Fruit fly (Drosophila melanogaster) whole organism, embryonic: ENCODE results near the gene CG12301.

Experiments used
- Bgb ChIP-seq: fragments of 200-800 bp; sonication (Bioruptor generic); IDR thresholded peaks from 2 replicates; pipeline ENCODE4 v1.3.6; 2022; ENCODE audit warnings: missing biosample characterization, missing genetic modification characterization; ENCODE audit not compliant: partially characterized antibody
- CG10147 ChIP-seq: fragments of 200-800 bp; sonication (Bioruptor generic); optimal IDR thresholded peaks from 2 replicates; lab custom pipeline; 2019; ENCODE audit warnings: missing biosample characterization, mild to moderate bottlenecking, missing genetic modification characterization, moderate library complexity
- CG10366 ChIP-seq: fragments of 200-800 bp; sonication (Bioruptor generic); IDR thresholded peaks from 2 replicates; pipeline ENCODE4 v1.3.6; 2022; ENCODE audit warnings: missing biosample characterization, missing genetic modification characterization
- CG11093 ChIP-seq: fragments of 200-800 bp; sonication (Bioruptor generic); IDR thresholded peaks from 3 replicates; pipeline ENCODE4 v1.3.6; 2022; ENCODE audit warnings: missing biosample characterization, missing genetic modification characterization
- CG11695 ChIP-seq: fragments of 200-800 bp; sonication (Bioruptor generic); IDR thresholded peaks from 3 replicates; pipeline ENCODE4 v1.3.6; 2022; ENCODE audit warnings: missing biosample characterization, missing genetic modification characterization
- CG12942 ChIP-seq: fragments of 200-800 bp; sonication (Bioruptor generic); optimal IDR thresholded peaks from 3 replicates; lab custom pipeline; 2016; ENCODE audit warnings: missing biosample characterization, missing genetic modification characterization
- CG14441 ChIP-seq: fragments of 200-800 bp; sonication (Bioruptor generic); IDR thresholded peaks from 2 replicates; pipeline ENCODE4 v1.3.6; 2022; ENCODE audit warnings: missing biosample characterization, missing genetic modification characterization
- CG15601 ChIP-seq: fragments of 200-800 bp; sonication (Bioruptor generic); optimal IDR thresholded peaks from 3 replicates; lab custom pipeline; 2019; ENCODE audit warnings: missing biosample characterization, mild to moderate bottlenecking, missing genetic modification characterization, moderate library complexity
- CG17328 ChIP-seq: fragments of 200-800 bp; sonication (Bioruptor generic); IDR thresholded peaks from 2 replicates; pipeline ENCODE4 v1.3.6; 2022; ENCODE audit warnings: missing biosample characterization, missing genetic modification characterization
- CG17385 ChIP-seq: fragments of 200-800 bp; sonication (Bioruptor generic); optimal IDR thresholded peaks from 3 replicates; lab custom pipeline; 2018; ENCODE audit warnings: missing biosample characterization, mild to moderate bottlenecking, missing genetic modification characterization
- CG2120 ChIP-seq: fragments of 200-800 bp; sonication (Bioruptor generic); optimal IDR thresholded peaks from 3 replicates; lab custom pipeline; 2016; ENCODE audit warnings: missing biosample characterization, missing genetic modification characterization
- CG2875 ChIP-seq: fragments of 200-800 bp; sonication (Bioruptor generic); optimal IDR thresholded peaks from 2 replicates; lab custom pipeline; 2017; ENCODE audit warnings: missing biosample characterization, mild to moderate bottlenecking, missing genetic modification characterization, missing genetic modification reagents
- CG4617 ChIP-seq: fragments of 200-800 bp; sonication (Bioruptor generic); optimal IDR thresholded peaks from 3 replicates; lab custom pipeline; 2016; ENCODE audit warnings: missing biosample characterization, missing genetic modification characterization, borderline replicate concordance
- CG6175 ChIP-seq: fragments of 200-800 bp; sonication (Bioruptor generic); IDR thresholded peaks from 3 replicates; pipeline ENCODE4 v1.3.6; 2022; ENCODE audit warnings: missing biosample characterization, missing genetic modification characterization
- CG6854 ChIP-seq: fragments of 200-800 bp; sonication (Bioruptor generic); optimal IDR thresholded peaks from 3 replicates; lab custom pipeline; 2017; ENCODE audit warnings: missing biosample characterization, mild to moderate bottlenecking, missing genetic modification characterization
- CG7556 ChIP-seq: fragments of 200-800 bp; sonication (Bioruptor generic); optimal IDR thresholded peaks from 2 replicates; lab custom pipeline; 2017; ENCODE audit warnings: missing biosample characterization, mild to moderate bottlenecking, missing genetic modification characterization
- CTCF ChIP-seq: fragments of 200-800 bp; sonication (Bioruptor generic); optimal IDR thresholded peaks from 2 replicates; lab custom pipeline; 2017; ENCODE audit warnings: missing biosample characterization, mild to moderate bottlenecking, missing genetic modification characterization, moderate library complexity
- Camta ChIP-seq: fragments of 200-800 bp; sonication (Bioruptor generic); optimal IDR thresholded peaks from 2 replicates; lab custom pipeline; 2016; ENCODE audit warnings: missing biosample characterization, missing genetic modification characterization
- Dll ChIP-seq: fragments of 200-800 bp; sonication (Bioruptor generic); IDR thresholded peaks from 4 replicates; pipeline ENCODE4 v1.3.6; 2022; ENCODE audit warnings: missing biosample characterization, missing genetic modification characterization; ENCODE audit not compliant: partially characterized antibody
- Doc3 ChIP-seq: fragments of 200-800 bp; sonication (Bioruptor generic); IDR thresholded peaks from 3 replicates; pipeline ENCODE4 v1.3.6; 2022; ENCODE audit warnings: missing biosample characterization, missing genetic modification characterization; ENCODE audit not compliant: partially characterized antibody
- ERR ChIP-seq: fragments of 200-800 bp; sonication (Bioruptor generic); optimal IDR thresholded peaks from 2 replicates; lab custom pipeline; 2016; ENCODE audit warnings: missing biosample characterization, missing genetic modification characterization
- Gug ChIP-seq: fragments of 200-800 bp; sonication (Bioruptor generic); IDR thresholded peaks from 4 replicates; pipeline ENCODE4 v1.3.6; 2022; ENCODE audit warnings: missing biosample characterization, missing genetic modification characterization
- Hr51 ChIP-seq, 2 experiments: fragments of 200-800 bp; sonication (Bioruptor generic); optimal IDR thresholded peaks; 2 replicates in 1 of 2; 3 replicates in 1 of 2; lab custom pipeline; 2016 to 2018; ENCODE audit warnings: missing biosample characterization in 2 of 2, missing genetic modification characterization in 2 of 2, mild to moderate bottlenecking in 1 of 2, moderate library complexity in 1 of 2
- MESR4 ChIP-seq: fragments of 200-800 bp; sonication (Bioruptor generic); optimal IDR thresholded peaks from 2 replicates; lab custom pipeline; 2018; ENCODE audit warnings: missing biosample characterization, mild to moderate bottlenecking, missing genetic modification characterization, moderate library complexity
- Oaz ChIP-seq: fragments of 200-800 bp; sonication (Bioruptor generic); IDR thresholded peaks from 2 replicates; pipeline ENCODE4 v1.3.6; 2022; ENCODE audit warnings: missing biosample characterization, missing genetic modification characterization
- Sin3A ChIP-seq: fragments of >200 bp; optimal IDR thresholded peaks from 2 replicates; lab custom pipeline; 2018
- Sox102F ChIP-seq: fragments of 200-800 bp; sonication (Bioruptor generic); optimal IDR thresholded peaks from 2 replicates; lab custom pipeline; 2018; ENCODE audit warnings: missing biosample characterization, mild to moderate bottlenecking, missing genetic modification characterization, moderate library complexity
- Sry-δ ChIP-seq: fragments of 200-800 bp; sonication (Bioruptor generic); optimal IDR thresholded peaks from 2 replicates; lab custom pipeline; 2016; ENCODE audit warnings: missing biosample characterization, missing genetic modification characterization
- Tbp ChIP-seq: fragments of >200 bp; optimal IDR thresholded peaks from 2 replicates; lab custom pipeline; 2018; ENCODE audit warnings: missing biosample characterization, missing genetic modification characterization
- ab ChIP-seq: fragments of 200-800 bp; sonication (Bioruptor generic); optimal IDR thresholded peaks from 2 replicates; lab custom pipeline; 2016; ENCODE audit warnings: missing biosample characterization, missing genetic modification characterization
- bowl ChIP-seq: fragments of 200-800 bp; sonication (Bioruptor generic); IDR thresholded peaks from 2 replicates; pipeline ENCODE4 v1.3.6; 2022; ENCODE audit warnings: missing biosample characterization, missing genetic modification characterization
- bsh ChIP-seq, 2 experiments: fragments of 200-800 bp; sonication (Bioruptor generic); optimal IDR thresholded peaks; 2 replicates each; lab custom pipeline; 2017 to 2018; ENCODE audit warnings: mild to moderate bottlenecking in 2 of 2, missing biosample characterization in 2 of 2, missing genetic modification characterization in 2 of 2, moderate library complexity in 1 of 2
- chm ChIP-seq: fragments of 200-800 bp; sonication (Bioruptor generic); IDR thresholded peaks from 2 replicates; pipeline ENCODE4 v1.3.6; 2022; ENCODE audit warnings: missing biosample characterization, missing genetic modification characterization
- crc ChIP-seq: fragments of 200-800 bp; sonication (Bioruptor generic); optimal IDR thresholded peaks from 2 replicates; lab custom pipeline; 2016; ENCODE audit warnings: missing biosample characterization, missing genetic modification characterization
- fd96Cb ChIP-seq: fragments of 200-800 bp; sonication (Bioruptor generic); optimal IDR thresholded peaks from 2 replicates; lab custom pipeline; 2018; ENCODE audit warnings: missing biosample characterization, mild to moderate bottlenecking, missing genetic modification characterization, moderate library complexity
- grn ChIP-seq: fragments of 200-800 bp; sonication (Bioruptor generic); optimal IDR thresholded peaks from 3 replicates; lab custom pipeline; 2017; ENCODE audit warnings: missing biosample characterization, missing genetic modification characterization
- hbn ChIP-seq: fragments of 200-800 bp; sonication (Bioruptor generic); IDR thresholded peaks from 2 replicates; pipeline ENCODE4 v1.3.6; 2022; ENCODE audit warnings: missing biosample characterization, missing genetic modification characterization; ENCODE audit not compliant: partially characterized antibody
- her ChIP-seq: fragments of 200-800 bp; sonication (Bioruptor generic); optimal IDR thresholded peaks from 2 replicates; lab custom pipeline; 2016; ENCODE audit warnings: missing biosample characterization, missing genetic modification characterization
- lov ChIP-seq, 2 experiments: fragments of 200-800 bp in 1 of 2; fragments of >200 bp in 1 of 2; sonication (Bioruptor generic) in 1 of 2; IDR thresholded peaks in 1 of 2; optimal IDR thresholded peaks in 1 of 2; 2 replicates in 1 of 2; 3 replicates in 1 of 2; pipeline versions ENCODE4 v1.3.6 to Lab custom; 2017 to 2022; ENCODE audit warnings: missing biosample characterization in 1 of 2, missing genetic modification characterization in 1 of 2
- nau ChIP-seq: fragments of 200-800 bp; sonication (Bioruptor generic); optimal IDR thresholded peaks from 3 replicates; lab custom pipeline; 2017; ENCODE audit warnings: missing biosample characterization, mild to moderate bottlenecking, missing genetic modification characterization, missing genetic modification reagents
- ro ChIP-seq: fragments of 200-800 bp; sonication (Bioruptor generic); IDR thresholded peaks from 2 replicates; pipeline ENCODE4 v1.3.6; 2022; ENCODE audit warnings: missing biosample characterization, missing genetic modification characterization
- sim ChIP-seq: fragments of 200-800 bp; sonication (Bioruptor generic); IDR thresholded peaks from 2 replicates; pipeline ENCODE4 v1.3.6; 2022; ENCODE audit warnings: missing biosample characterization, missing genetic modification characterization
- sob ChIP-seq: fragments of 200-800 bp; sonication (Bioruptor generic); IDR thresholded peaks from 2 replicates; pipeline ENCODE4 v1.3.6; 2022; ENCODE audit warnings: missing biosample characterization, missing genetic modification characterization
- sug ChIP-seq: fragments of 200-800 bp; optimal IDR thresholded peaks from 2 replicates; lab custom pipeline; 2019; ENCODE audit warnings: missing biosample characterization, mild to moderate bottlenecking, missing genetic modification characterization, moderate library complexity
- tna ChIP-seq: fragments of 200-800 bp; sonication (Bioruptor generic); IDR thresholded peaks from 2 replicates; pipeline ENCODE4 v1.3.6; 2022; ENCODE audit warnings: missing biosample characterization, missing genetic modification characterization; ENCODE audit not compliant: partially characterized antibody
- tx ChIP-seq: fragments of 200-800 bp; sonication (Bioruptor generic); optimal IDR thresholded peaks from 2 replicates; lab custom pipeline; 2016; ENCODE audit warnings: missing biosample characterization, missing genetic modification characterization
- unpg ChIP-seq: fragments of 200-800 bp; sonication (Bioruptor generic); optimal IDR thresholded peaks from 3 replicates; lab custom pipeline; 2018; ENCODE audit warnings: missing biosample characterization, mild to moderate bottlenecking, missing genetic modification characterization, moderate library complexity
- zf30C ChIP-seq: fragments of 200-800 bp; sonication (Bioruptor generic); optimal IDR thresholded peaks from 3 replicates; lab custom pipeline; 2018; ENCODE audit warnings: missing biosample characterization, mild to moderate bottlenecking, missing genetic modification characterization

The CG12301 gene

dm6 chr3L:15587445-15588381 lies 7.1 kb downstream of the CG12301 start, which contains the start of gene CG7656 (continued):
- TF ChIP-seq hbn (GFP tag; lab: Robert Waterston, UW) (no peak), fd96Cb (tag; lab: Kevin White, UChicago) (no peak), grn (GFP tag; lab: Kevin White, UChicago) (no peak), chm (GFP tag; lab: Robert Waterston, UW) (peak; percentile 75), CG6854 (GFP tag; lab: Kevin White, UChicago) (peak; percentile 10), Sin3A (peak; percentile 23), sug (tag; lab: Kevin White, UChicago) (no peak), bowl (GFP tag; lab: Robert Waterston, UW) (peak; percentile 39; the same call in 1 of the 2 replicates), CG10366 (GFP tag; lab: Robert Waterston, UW) (peak; percentile 60), nau (GFP tag; lab: Kevin White, UChicago) (no peak), tna (GFP tag; lab: Robert Waterston, UW) (no peak), lov (optimal IDR thresholded peaks at IDR 0.05; lab: Kevin White, UChicago) (no peak), lov (GFP tag; IDR thresholded peaks at IDR 0.05; lab: Robert Waterston, UW) (0 out of 3 replicates have a peak, but pooled peaks have one; percentile 41), MESR4 (GFP tag; lab: Kevin White, UChicago) (peak; percentile 89), Doc3 (0 out of 3 replicates have a peak, but pooled peaks have one; percentile 22), CG2120 (GFP tag; lab: Kevin White, UChicago) (peak; percentile 82), Tbp (GFP tag; lab: Kevin White, UChicago) (no peak), CG4617 (GFP tag; lab: Kevin White, UChicago) (peak; percentile 94), sim (GFP tag; lab: Robert Waterston, UW) (no peak), CG7556 (no peak), unpg (peak; percentile 52), ro (no peak), Dll (GFP tag; lab: Robert Waterston, UW) (0 out of 4 replicates have a peak, but pooled peaks have one; percentile 17), sob (peak; percentile 75), CG14441 (GFP tag; lab: Robert Waterston, UW) (peak; percentile 71), CTCF (GFP tag; lab: Kevin White, UChicago) (no peak), CG2875 (GFP tag; lab: Kevin White, UChicago) (peak; percentile 35), Sry-δ (GFP tag; lab: Kevin White, UChicago) (peak; percentile 42), Camta (GFP tag; lab: Kevin White, UChicago) (peak; percentile 63), CG17385 (peak; percentile 27), CG12942 (GFP tag; lab: Kevin White, UChicago) (peak; percentile 73), CG11093 (GFP tag; lab: Robert Waterston, UW) (no peak), ab (GFP tag; lab: Kevin White, UChicago) (peak; percentile 60), CG11695 (peak; percentile 72; the same call in 2 of the 3 replicates), zf30C (GFP tag; lab: Kevin White, UChicago) (peak; percentile 18), Sox102F (GFP tag; lab: Kevin White, UChicago) (peak; percentile 19), crc (peak; percentile 65), Bgb (peak; percentile 16; the same call in 1 of the 2 replicates), CG17328 (GFP tag; lab: Robert Waterston, UW) (peak; percentile 57), Hr51 (GFP tag; optimal IDR thresholded peaks at IDR 0.05; lab: Kevin White, UChicago) (peak; percentile 4 to 82), CG6175 (GFP tag; lab: Robert Waterston, UW) (peak; percentile 78; the same call in 2 of the 3 replicates), CG15601 (no peak), ERR (peak; percentile 77), her (GFP tag; lab: Kevin White, UChicago) (peak; percentile 76), Gug (GFP tag; lab: Robert Waterston, UW) (peak; percentile 87), tx (peak; percentile 67), bsh (GFP tag; optimal IDR thresholded peaks at IDR 0.05; lab: Kevin White, UChicago) (peak in 1 of 2 experiments; percentile 34), Oaz (GFP tag; lab: Robert Waterston, UW) (no peak), CG10147 (peak; percentile 28)
